Fruit fly (Drosophila melanogaster) whole organism, pupa: Measurements from ENCODE around the gene Inx2.

ENCODE experiments used
- CG13204 ChIP-seq: fragments of 200-800 bp; sonication (Bioruptor generic); optimal IDR thresholded peaks from 2 replicates; lab custom pipeline; 2018; ENCODE audit warnings: missing biosample characterization, mild to moderate bottlenecking, missing genetic modification characterization, moderate library complexity
- CG15710 ChIP-seq: fragments of 200-800 bp; sonication (Bioruptor generic); optimal IDR thresholded peaks from 2 replicates; lab custom pipeline; 2018; ENCODE audit warnings: missing biosample characterization, mild to moderate bottlenecking, missing genetic modification characterization, moderate library complexity
- CG34367 ChIP-seq: fragments of 200-800 bp; sonication (Bioruptor generic); optimal IDR thresholded peaks from 2 replicates; lab custom pipeline; 2018; ENCODE audit warnings: missing biosample characterization, mild to moderate bottlenecking, missing genetic modification characterization
- CG4496 ChIP-seq: fragments of 200-800 bp; sonication (Bioruptor generic); IDR thresholded peaks from 3 replicates; pipeline ENCODE4 v1.3.6; 2022; ENCODE audit warnings: missing biosample characterization, missing genetic modification characterization
- D1 ChIP-seq: fragments of 200-800 bp; sonication (Bioruptor generic); optimal IDR thresholded peaks from 2 replicates; lab custom pipeline; 2018; ENCODE audit warnings: missing biosample characterization, mild to moderate bottlenecking, missing genetic modification characterization, moderate library complexity
- Ets98B ChIP-seq: fragments of 200-800 bp; sonication (Bioruptor generic); IDR thresholded peaks from 2 replicates; pipeline ENCODE4 v1.3.6; 2022; ENCODE audit warnings: missing biosample characterization, missing genetic modification characterization
- Pif1A ChIP-seq: fragments of 200-800 bp; sonication (Bioruptor generic); optimal IDR thresholded peaks from 3 replicates; lab custom pipeline; 2016; ENCODE audit warnings: missing biosample characterization, missing genetic modification characterization

DNA sequence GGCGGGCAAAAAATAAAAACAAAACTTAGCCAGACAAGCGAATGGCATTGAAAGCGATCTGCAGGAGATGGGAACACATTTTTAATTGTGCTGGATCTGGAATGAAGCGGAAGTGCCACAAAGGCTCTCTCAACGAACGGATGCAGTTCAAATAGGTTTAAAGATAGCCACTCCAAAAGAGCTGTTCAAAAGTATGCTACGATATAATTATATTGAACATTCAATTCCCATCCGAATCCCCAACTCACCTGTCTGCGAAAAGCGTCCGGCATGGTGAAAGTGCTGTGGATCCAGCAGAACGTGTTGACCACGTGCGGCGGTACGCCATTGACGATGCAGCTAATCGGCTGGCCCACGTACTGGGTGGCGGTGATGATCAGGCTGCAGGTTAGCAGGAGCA, 21.6 kb upstream of the Inx2 start:
- TF ChIP-seq D1 (tag; lab: Kevin White, UChicago): no peak
- no peak for TF ChIP-seq CG13204 (GFP tag; lab: Kevin White, UChicago)
- no peak for TF ChIP-seq CG15710 (tag; lab: Kevin White, UChicago)
- no peak for TF ChIP-seq CG34367 (tag; lab: Kevin White, UChicago)
- no peak for TF ChIP-seq Pif1A (GFP tag; lab: Kevin White, UChicago)
- no peak for TF ChIP-seq Ets98B (GFP tag; lab: Robert Waterston, UW)
- TF ChIP-seq CG4496 (GFP tag; lab: Robert Waterston, UW): no peak
